Fruit fly (Drosophila melanogaster) whole organism, embryonic: ENCODE measurements around the gene Tti1.

ENCODE experiments used
- Aef1 ChIP-seq: fragments of 200-800 bp; sonication (Bioruptor generic); IDR thresholded peaks from 3 replicates; pipeline ENCODE4 v1.3.6; 2022; ENCODE audit warnings: missing biosample characterization, missing genetic modification characterization
- CG10274 ChIP-seq: fragments of 200-800 bp; sonication (Bioruptor generic); optimal IDR thresholded peaks from 3 replicates; lab custom pipeline; 2017; ENCODE audit warnings: missing biosample characterization, mild to moderate bottlenecking, missing genetic modification characterization
- CG11504 ChIP-seq: fragments of 200-800 bp; sonication (Bioruptor generic); optimal IDR thresholded peaks from 3 replicates; lab custom pipeline; 2019; ENCODE audit warnings: missing biosample characterization, mild to moderate bottlenecking, missing genetic modification characterization, moderate library complexity
- CG12391 ChIP-seq: fragments of 200-800 bp; sonication (Bioruptor generic); optimal IDR thresholded peaks from 3 replicates; lab custom pipeline; 2018; ENCODE audit warnings: missing biosample characterization, mild to moderate bottlenecking, missing genetic modification characterization, moderate library complexity
- CG13624 ChIP-seq: fragments of 200-800 bp; sonication (Bioruptor generic); optimal IDR thresholded peaks from 2 replicates; lab custom pipeline; 2016; ENCODE audit warnings: missing biosample characterization, missing genetic modification characterization
- CG13894 ChIP-seq: fragments of 200-800 bp; sonication (Bioruptor generic); optimal IDR thresholded peaks from 3 replicates; lab custom pipeline; 2018; ENCODE audit warnings: missing biosample characterization, mild to moderate bottlenecking, missing genetic modification characterization, moderate library complexity
- CG14014 ChIP-seq: fragments of 200-800 bp; sonication (Bioruptor generic); IDR thresholded peaks from 2 replicates; pipeline ENCODE4 v1.3.6; 2022; ENCODE audit warnings: missing biosample characterization, missing genetic modification characterization
- CG1603 ChIP-seq: fragments of 200-800 bp; sonication (Bioruptor generic); optimal IDR thresholded peaks from 2 replicates; lab custom pipeline; 2019; ENCODE audit warnings: missing biosample characterization, mild to moderate bottlenecking, missing genetic modification characterization, moderate library complexity
- CG18011 ChIP-seq: fragments of 200-800 bp; sonication (Bioruptor generic); optimal IDR thresholded peaks from 2 replicates; lab custom pipeline; 2017; ENCODE audit warnings: missing biosample characterization, missing genetic modification characterization, mild to moderate bottlenecking, moderate library complexity, missing genotype
- CG30020 ChIP-seq: fragments of 200-800 bp; optimal IDR thresholded peaks from 2 replicates; lab custom pipeline; 2019; ENCODE audit warnings: missing biosample characterization, mild to moderate bottlenecking, missing genetic modification characterization, moderate library complexity
- CG3281 ChIP-seq: fragments of 200-800 bp; sonication (Bioruptor generic); optimal IDR thresholded peaks from 3 replicates; lab custom pipeline; 2017; ENCODE audit warnings: missing biosample characterization, mild to moderate bottlenecking, missing genetic modification characterization
- CG3726 ChIP-seq: fragments of 200-800 bp; sonication (Bioruptor generic); IDR thresholded peaks from 3 replicates; pipeline ENCODE4, ENCODE4 v1.3.6; 2022; ENCODE audit warnings: missing biosample characterization, missing genetic modification characterization
- CG3847 ChIP-seq: fragments of 200-800 bp; sonication (Bioruptor generic); IDR thresholded peaks from 2 replicates; pipeline ENCODE4 v1.3.6; 2022; ENCODE audit warnings: missing biosample characterization, missing genetic modification characterization
- CG4854 ChIP-seq: fragments of 200-800 bp; sonication (Bioruptor generic); optimal IDR thresholded peaks from 2 replicates; lab custom pipeline; 2016; ENCODE audit warnings: missing biosample characterization, missing genetic modification characterization, inconsistent platforms
- CG5953 ChIP-seq: fragments of 200-800 bp; sonication (Bioruptor generic); IDR thresholded peaks from 2 replicates; pipeline ENCODE4 v1.3.6; 2022; ENCODE audit warnings: missing biosample characterization, missing genetic modification characterization
- CG6175 ChIP-seq: fragments of 200-800 bp; sonication (Bioruptor generic); IDR thresholded peaks from 3 replicates; pipeline ENCODE4 v1.3.6; 2022; ENCODE audit warnings: missing biosample characterization, missing genetic modification characterization
- CG8290 ChIP-seq, 3 experiments: fragments of 200-800 bp; sonication (Bioruptor generic); optimal IDR thresholded peaks; 2 replicates each; lab custom pipeline; 2016 to 2019; ENCODE audit warnings: missing biosample characterization in 3 of 3, missing genetic modification characterization in 3 of 3, mild to moderate bottlenecking in 2 of 3, moderate library complexity in 1 of 3
- CG9215 ChIP-seq: fragments of 200-800 bp; sonication (Bioruptor generic); IDR thresholded peaks from 2 replicates; pipeline ENCODE4 v1.3.6; 2022; ENCODE audit warnings: missing biosample characterization, missing genetic modification characterization
- Camta ChIP-seq: fragments of 200-800 bp; sonication (Bioruptor generic); optimal IDR thresholded peaks from 2 replicates; lab custom pipeline; 2016; ENCODE audit warnings: missing biosample characterization, missing genetic modification characterization
- D19B ChIP-seq: fragments of 200-800 bp; sonication (Bioruptor generic); optimal IDR thresholded peaks from 2 replicates; lab custom pipeline; 2017; ENCODE audit warnings: missing biosample characterization, mild to moderate bottlenecking, missing genetic modification characterization
- Deaf1 ChIP-seq: fragments of 200-800 bp; optimal IDR thresholded peaks from 3 replicates; lab custom pipeline; 2019; ENCODE audit warnings: missing biosample characterization, mild to moderate bottlenecking, missing genetic modification characterization, moderate library complexity
- Dfd ChIP-seq, 2 experiments: fragments of >200 bp; optimal IDR thresholded peaks; 2 replicates each; lab custom pipeline; 2017; ENCODE audit warnings: missing biosample characterization in 2 of 2, missing genetic modification characterization in 2 of 2
- Dip2 ChIP-seq: fragments of 200-800 bp; sonication (Bioruptor generic); IDR thresholded peaks from 2 replicates; pipeline ENCODE4 v1.3.6; 2022; ENCODE audit warnings: missing biosample characterization, missing genetic modification characterization
- ERR ChIP-seq: fragments of 200-800 bp; sonication (Bioruptor generic); optimal IDR thresholded peaks from 2 replicates; lab custom pipeline; 2016; ENCODE audit warnings: missing biosample characterization, missing genetic modification characterization
- GATAe ChIP-seq: fragments of 200-800 bp; sonication (Bioruptor generic); conservative IDR thresholded peaks from 2 replicates; pipeline ENCODE4 v1.3.6; 2022; ENCODE audit warnings: missing biosample characterization, missing genetic modification characterization
- Hr3 ChIP-seq: fragments of 200-800 bp; sonication (Bioruptor generic); optimal IDR thresholded peaks from 3 replicates; lab custom pipeline; 2016; ENCODE audit warnings: missing biosample characterization, missing genetic modification characterization
- Max ChIP-seq: fragments of 200-800 bp; sonication (Bioruptor generic); optimal IDR thresholded peaks from 2 replicates; lab custom pipeline; 2016; ENCODE audit warnings: missing biosample characterization, mild to moderate bottlenecking, missing genetic modification characterization
- Mes4 ChIP-seq: fragments of 200-800 bp; sonication (Bioruptor generic); optimal IDR thresholded peaks from 2 replicates; lab custom pipeline; 2016; ENCODE audit warnings: missing biosample characterization, missing genetic modification characterization
- Myb ChIP-seq: fragments of 200-800 bp; sonication (Bioruptor generic); optimal IDR thresholded peaks from 2 replicates; lab custom pipeline; 2016; ENCODE audit warnings: missing biosample characterization, missing genetic modification characterization
- NK7.1 ChIP-seq: fragments of 200-800 bp; sonication (Bioruptor generic); optimal IDR thresholded peaks from 3 replicates; lab custom pipeline; 2016; ENCODE audit warnings: missing biosample characterization, missing genetic modification characterization
- Nf-YA ChIP-seq: fragments of 200-800 bp; sonication (Bioruptor generic); IDR thresholded peaks from 2 replicates; pipeline ENCODE4 v1.3.6; 2022; ENCODE audit warnings: missing biosample characterization, missing genetic modification characterization
- Ravus ChIP-seq: fragments of 200-800 bp; sonication (Bioruptor generic); IDR thresholded peaks from 2 replicates; pipeline ENCODE4 v1.3.6; 2022; ENCODE audit warnings: missing biosample characterization, missing genetic modification characterization
- Ssrp ChIP-seq: fragments of 200-800 bp; sonication (Bioruptor generic); optimal IDR thresholded peaks from 2 replicates; lab custom pipeline; 2018; ENCODE audit warnings: missing biosample characterization, mild to moderate bottlenecking, missing genetic modification characterization, moderate library complexity
- ac ChIP-seq: fragments of 200-800 bp; sonication (Bioruptor generic); optimal IDR thresholded peaks from 3 replicates; lab custom pipeline; 2017; ENCODE audit warnings: missing biosample characterization, mild to moderate bottlenecking, missing genetic modification characterization
- amos ChIP-seq: fragments of 200-800 bp; sonication (Bioruptor generic); IDR thresholded peaks from 2 replicates; pipeline ENCODE4 v1.3.6; 2022; ENCODE audit warnings: missing biosample characterization, missing genetic modification characterization; ENCODE audit not compliant: partially characterized antibody
- cg ChIP-seq: fragments of 200-800 bp; sonication (Bioruptor generic); optimal IDR thresholded peaks from 3 replicates; lab custom pipeline; 2019; ENCODE audit warnings: missing biosample characterization, mild to moderate bottlenecking, missing genetic modification characterization, moderate library complexity
- chinmo ChIP-seq: fragments of 200-800 bp; sonication (Bioruptor generic); IDR thresholded peaks from 4 replicates; pipeline ENCODE4 v1.3.6; 2022; ENCODE audit warnings: missing biosample characterization, missing genetic modification characterization; ENCODE audit not compliant: partially characterized antibody
- dysf ChIP-seq: fragments of 200-800 bp; sonication (Bioruptor generic); IDR thresholded peaks from 3 replicates; pipeline ENCODE4 v1.3.6; 2022; ENCODE audit warnings: missing biosample characterization, missing genetic modification characterization
- gt ChIP-seq: fragments of 200-800 bp; sonication (Bioruptor generic); IDR thresholded peaks from 2 replicates; pipeline ENCODE4 v1.3.6; 2022; ENCODE audit warnings: missing biosample characterization, missing genetic modification characterization
- her ChIP-seq: fragments of 200-800 bp; sonication (Bioruptor generic); optimal IDR thresholded peaks from 2 replicates; lab custom pipeline; 2016; ENCODE audit warnings: missing biosample characterization, missing genetic modification characterization
- klu ChIP-seq: fragments of 200-800 bp; sonication (Bioruptor generic); IDR thresholded peaks from 2 replicates; pipeline ENCODE4 v1.3.6; 2022; ENCODE audit warnings: missing biosample characterization, missing genetic modification characterization
- nau ChIP-seq: fragments of 200-800 bp; sonication (Bioruptor generic); optimal IDR thresholded peaks from 3 replicates; lab custom pipeline; 2017; ENCODE audit warnings: missing biosample characterization, mild to moderate bottlenecking, missing genetic modification characterization, missing genetic modification reagents
- oc ChIP-seq: fragments of 200-800 bp; sonication (Bioruptor generic); optimal IDR thresholded peaks from 2 replicates; lab custom pipeline; 2018; ENCODE audit warnings: missing biosample characterization, mild to moderate bottlenecking, missing genetic modification characterization, moderate library complexity
- otp ChIP-seq: fragments of 200-800 bp; sonication (Bioruptor generic); IDR thresholded peaks from 3 replicates; pipeline ENCODE4, ENCODE4 v1.3.6; 2022; ENCODE audit warnings: missing biosample characterization, missing genetic modification characterization
- pita ChIP-seq: fragments of 200-800 bp; sonication (Bioruptor generic); optimal IDR thresholded peaks from 2 replicates; lab custom pipeline; 2017; ENCODE audit warnings: missing biosample characterization, mild to moderate bottlenecking, missing genetic modification characterization
- repo ChIP-seq: fragments of 200-800 bp; sonication (Bioruptor generic); optimal IDR thresholded peaks from 2 replicates; lab custom pipeline; 2016; ENCODE audit warnings: missing biosample characterization, missing genetic modification characterization
- row ChIP-seq: fragments of 200-800 bp; sonication (Bioruptor generic); IDR thresholded peaks from 3 replicates; pipeline ENCODE4 v1.3.6; 2022; ENCODE audit warnings: missing biosample characterization, missing genetic modification characterization
- sisA ChIP-seq: fragments of 200-800 bp; sonication (Bioruptor generic); IDR thresholded peaks from 2 replicates; pipeline ENCODE4 v1.3.6; 2022; ENCODE audit warnings: missing biosample characterization, missing genetic modification characterization
- toy ChIP-seq: fragments of 200-800 bp; sonication (Bioruptor generic); IDR thresholded peaks from 2 replicates; pipeline ENCODE4 v1.3.6; 2022; ENCODE audit warnings: missing biosample characterization, missing genetic modification characterization
- tup ChIP-seq: fragments of 200-800 bp; sonication (Bioruptor generic); optimal IDR thresholded peaks from 2 replicates; lab custom pipeline; 2016; ENCODE audit warnings: missing biosample characterization, mild to moderate bottlenecking, missing genetic modification characterization, moderate library complexity
- wor ChIP-seq: fragments of 200-800 bp; sonication (Bioruptor generic); IDR thresholded peaks from 2 replicates; pipeline ENCODE4 v1.3.6; 2022; ENCODE audit warnings: missing biosample characterization, missing genetic modification characterization

Gene Tti1

DNA sequence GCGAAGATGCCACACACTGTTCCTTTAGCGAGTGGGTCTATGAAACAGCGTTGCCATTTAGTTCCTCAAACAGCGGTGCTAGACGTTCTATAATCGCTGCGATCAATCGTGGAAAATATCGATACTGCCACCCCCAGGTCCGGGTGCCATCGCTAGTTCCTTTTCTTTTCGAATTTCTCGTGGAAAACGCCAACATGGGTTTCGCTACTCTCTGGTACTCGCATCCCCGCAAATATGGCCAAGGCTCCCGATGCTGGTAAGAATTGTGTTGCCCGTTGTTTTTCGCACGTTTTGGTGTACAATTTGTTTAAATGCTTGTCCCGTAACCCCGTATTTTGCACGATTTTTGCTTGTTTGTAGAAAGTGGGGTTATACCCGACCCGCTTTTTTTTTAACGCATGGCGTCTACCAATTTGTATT lies 23.5 kb upstream of the Tti1 start, which contains the start of gene RpS29 (continued):
- TF ChIP-seq pita (GFP tag; lab: Kevin White, UChicago) = no peak
- peak; percentile 60 for TF ChIP-seq CG5953 (GFP tag; lab: Robert Waterston, UW)
- TF ChIP-seq tup (GFP tag; lab: Kevin White, UChicago) = peak; percentile 45
- peak; percentile 73 for TF ChIP-seq CG8290 (GFP tag; optimal IDR thresholded peaks at IDR 0.05; lab: Kevin White, UChicago)
- peak; percentile 31 to 95 for TF ChIP-seq CG8290 (tag; optimal IDR thresholded peaks at IDR 0.05; lab: Kevin White, UChicago)
- peak; percentile 67 for TF ChIP-seq CG11504 (tag; lab: Kevin White, UChicago)
- peak; percentile 77 for TF ChIP-seq Aef1 (GFP tag; lab: Robert Waterston, UW)
- peak; percentile 85 for TF ChIP-seq CG3281
- TF ChIP-seq Myb (GFP tag; lab: Kevin White, UChicago) = peak; percentile 94
- 0 out of 2 replicates have a peak, but pooled peaks have one; percentile 10 for TF ChIP-seq gt (GFP tag; lab: Robert Waterston, UW)
- peak; percentile 92 for TF ChIP-seq chinmo (GFP tag; lab: Robert Waterston, UW)
- TF ChIP-seq Ravus (GFP tag; lab: Robert Waterston, UW) = no peak
- no peak for TF ChIP-seq Dip2 (GFP tag; lab: Robert Waterston, UW)
- peak; percentile 97 for TF ChIP-seq CG1603 (tag; lab: Kevin White, UChicago)
- peak; percentile 47 for TF ChIP-seq CG10274 (GFP tag; lab: Kevin White, UChicago)
- peak; percentile 51; the same call in 1 of the 2 replicates for TF ChIP-seq toy (GFP tag; lab: Robert Waterston, UW)
- TF ChIP-seq CG13624 (GFP tag; lab: Kevin White, UChicago) = peak; percentile 92
- TF ChIP-seq Dfd (GFP tag; optimal IDR thresholded peaks at IDR 0.05; lab: Kevin White, UChicago) = no peak
- peak; percentile 66; the same call in 2 of the 3 replicates for TF ChIP-seq otp
- no peak for TF ChIP-seq cg
- peak; percentile 74 for TF ChIP-seq sisA
- peak; percentile 63 for TF ChIP-seq oc (tag; lab: Kevin White, UChicago)
- peak; percentile 16 for TF ChIP-seq Ssrp (tag; lab: Kevin White, UChicago)
- TF ChIP-seq GATAe (GFP tag; lab: Robert Waterston, UW) = no peak; the same call in 1 of the 2 replicates
- no peak for TF ChIP-seq D19B (GFP tag; lab: Kevin White, UChicago)
- peak; percentile 76 for TF ChIP-seq Max
- TF ChIP-seq CG30020 (tag; lab: Kevin White, UChicago) = peak; percentile 44
- TF ChIP-seq CG18011 (GFP tag; lab: Kevin White, UChicago) = peak; percentile 75
- TF ChIP-seq amos (GFP tag; lab: Robert Waterston, UW) = peak; percentile 99
- peak; percentile 84 for TF ChIP-seq CG12391
- peak; percentile 89 for TF ChIP-seq her (GFP tag; lab: Kevin White, UChicago)
- TF ChIP-seq CG3847 (GFP tag; lab: Robert Waterston, UW) = peak; percentile 97
- peak; percentile 72 for TF ChIP-seq Camta (GFP tag; lab: Kevin White, UChicago)
- peak; percentile 71 for TF ChIP-seq repo
- peak; percentile 65 for TF ChIP-seq NK7.1
- TF ChIP-seq ac (GFP tag; lab: Kevin White, UChicago) = no peak
- TF ChIP-seq Hr3 = peak; percentile 50
- peak; percentile 75 for TF ChIP-seq row (GFP tag; lab: Robert Waterston, UW)
- TF ChIP-seq ERR (GFP tag; lab: Kevin White, UChicago) = peak; percentile 85
- TF ChIP-seq nau (GFP tag; lab: Kevin White, UChicago) = no peak
- peak; percentile 80 for TF ChIP-seq dysf (GFP tag; lab: Robert Waterston, UW)
- TF ChIP-seq CG6175 = peak; percentile 84
- peak; percentile 69; the same call in 2 of the 3 replicates for TF ChIP-seq CG3726
- peak; percentile 84 for TF ChIP-seq Mes4 (GFP tag; lab: Kevin White, UChicago)
- TF ChIP-seq CG14014 (GFP tag; lab: Robert Waterston, UW) = peak; percentile 79
- TF ChIP-seq CG4854 (GFP tag; lab: Kevin White, UChicago) = peak; percentile 57
- TF ChIP-seq CG9215 (GFP tag; lab: Robert Waterston, UW) = peak; percentile 58; the same call in 1 of the 2 replicates
- peak; percentile 91 for TF ChIP-seq CG13894 (tag; lab: Kevin White, UChicago)
- TF ChIP-seq klu (GFP tag; lab: Robert Waterston, UW) = peak; percentile 31; the same call in 1 of the 2 replicates
- peak; percentile 59 for TF ChIP-seq Nf-YA
- no peak for TF ChIP-seq wor (GFP tag; lab: Robert Waterston, UW)
- peak; percentile 43 for TF ChIP-seq Deaf1 (tag; lab: Kevin White, UChicago)
